Worm (Caenorhabditis elegans): Measurements from ENCODE around the gene elt-3.

DNA sequence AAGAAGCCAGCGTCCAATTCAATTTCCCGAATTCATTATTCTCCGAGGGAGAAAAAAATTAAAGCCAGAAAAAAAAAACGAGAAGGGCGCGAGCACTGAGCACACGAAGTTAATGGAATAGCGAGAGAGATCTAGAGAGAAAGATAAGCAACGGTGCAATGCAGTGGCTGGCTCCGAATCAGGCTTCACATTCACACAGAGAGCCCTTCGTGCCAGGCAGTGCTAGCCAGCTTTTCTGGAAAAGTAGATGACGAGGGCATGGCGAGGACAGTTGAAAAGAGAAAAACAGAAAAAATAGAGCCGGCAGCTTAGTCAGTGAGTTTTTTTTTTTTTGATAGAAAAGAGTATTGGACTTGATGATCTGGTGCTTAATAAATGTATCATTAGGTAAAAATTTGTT, 21.0 kb upstream of the elt-3 start:
- TF ChIP-seq flt-1 (GFP tag; IDR thresholded peaks at IDR 0.05) (no peak), klf-2 (GFP tag; conservative IDR thresholded peaks at IDR 0.05) (no peak), ztf-23 (GFP tag; IDR thresholded peaks at IDR 0.05) (no peak)
